Fruit fly (Drosophila melanogaster): ENCODE data around the gene CG16713.
A peak's percentile ranks its signal among the peaks of the same experiment; 100 is the strongest.

The CG16713 gene

DNA sequence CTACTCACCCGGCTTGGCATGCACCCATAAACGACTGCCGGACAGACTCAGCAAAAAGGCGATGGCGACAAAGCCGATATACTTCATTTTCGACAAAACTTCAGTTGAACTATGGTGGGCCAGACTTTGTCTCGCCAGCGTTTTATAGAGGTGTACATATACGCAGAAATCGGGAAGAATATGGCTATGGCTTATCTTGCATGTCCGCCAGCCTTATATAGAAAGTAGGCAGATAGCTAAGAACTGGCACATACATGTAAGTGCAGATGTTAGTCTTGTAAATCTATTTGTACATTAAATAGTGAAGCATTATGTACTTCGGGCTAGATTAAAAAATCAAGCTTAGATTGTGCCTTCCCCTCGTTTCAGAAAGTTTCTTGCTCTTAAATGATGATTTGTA, 2.1 kb downstream of the CG16713 start, which contains the start of gene CG3513:
Gene CG3513, minus strand, starts transcription at position 101 of the 400 bp plus-strand sequence.
- no peak for TF ChIP-seq Dfd (GFP tag; optimal IDR thresholded peaks at IDR 0.05)

DNA sequence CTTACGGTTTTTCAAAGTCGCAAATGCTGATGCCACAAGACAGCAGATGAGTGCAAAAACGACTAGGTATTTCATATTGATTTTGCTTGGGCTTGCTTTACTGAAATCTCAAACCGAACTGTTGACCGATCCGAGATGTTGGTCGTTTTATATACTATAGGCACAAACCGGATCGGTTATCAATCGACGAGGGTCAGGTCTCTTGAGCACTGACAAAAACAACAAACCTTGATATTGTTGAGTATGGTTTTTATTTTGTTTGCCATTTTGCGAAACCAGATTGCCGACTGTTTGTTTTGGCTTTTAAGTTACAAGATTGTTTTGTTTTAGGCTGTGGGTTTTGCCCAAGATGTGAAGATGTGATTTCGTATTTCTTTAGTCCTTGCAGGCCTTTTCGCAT, 2.7 kb downstream of the CG16713 start, which contains the start of gene CG16704:
Gene CG16704, minus strand, starts transcription at position 122 of the 400 bp plus-strand sequence.
- no peak for TF ChIP-seq h (GFP tag; optimal IDR thresholded peaks at IDR 0.05)
- TF ChIP-seq Rel (GFP tag; optimal IDR thresholded peaks at IDR 0.05) = no peak
- TF ChIP-seq Rel (tag; optimal IDR thresholded peaks at IDR 0.05) = peak; percentile 23

DNA sequence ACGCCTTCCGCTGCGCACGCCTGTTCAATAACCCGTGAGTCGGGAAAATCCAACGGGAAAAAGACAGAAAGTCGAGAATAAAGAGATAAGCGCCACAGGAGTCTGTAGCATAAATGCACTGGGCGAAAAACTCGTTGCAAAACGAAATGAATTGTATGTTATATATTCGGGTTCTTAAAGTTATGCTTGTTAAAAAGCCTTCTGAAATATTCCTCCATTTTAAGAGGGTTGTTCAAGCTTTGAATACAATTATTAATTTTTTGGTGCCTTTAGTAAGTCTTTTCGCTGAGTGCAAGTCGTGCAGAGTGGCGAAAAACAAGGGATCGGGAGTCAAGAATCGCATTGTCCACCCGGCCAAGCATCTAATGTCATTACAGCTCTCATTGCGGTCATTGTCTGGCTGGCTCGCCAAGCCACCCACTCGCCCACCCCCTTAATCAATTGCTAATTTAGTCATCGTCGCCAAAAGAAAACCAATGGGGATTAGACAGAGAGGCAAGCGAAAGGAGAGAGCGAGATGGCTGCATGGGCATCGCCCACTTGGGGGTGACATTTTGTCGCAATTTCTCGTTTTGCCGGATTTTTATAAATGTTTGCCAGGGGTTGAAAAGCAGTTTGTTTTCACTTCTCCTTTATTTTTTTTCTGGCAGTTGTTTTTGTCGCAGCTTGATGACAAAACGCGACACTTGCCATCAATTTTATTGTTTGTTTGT, 9.9 kb downstream of the CG16713 start:
- TF ChIP-seq psq (GFP tag; optimal IDR thresholded peaks at IDR 0.05) (no peak), dsf (GFP tag; optimal IDR thresholded peaks at IDR 0.05; ENCODE audit: borderline replicate concordance) (no peak), dmrt93B (GFP tag; optimal IDR thresholded peaks at IDR 0.05) (no peak), Hnf4 (GFP tag; optimal IDR thresholded peaks at IDR 0.05) (no peak)

DNA sequence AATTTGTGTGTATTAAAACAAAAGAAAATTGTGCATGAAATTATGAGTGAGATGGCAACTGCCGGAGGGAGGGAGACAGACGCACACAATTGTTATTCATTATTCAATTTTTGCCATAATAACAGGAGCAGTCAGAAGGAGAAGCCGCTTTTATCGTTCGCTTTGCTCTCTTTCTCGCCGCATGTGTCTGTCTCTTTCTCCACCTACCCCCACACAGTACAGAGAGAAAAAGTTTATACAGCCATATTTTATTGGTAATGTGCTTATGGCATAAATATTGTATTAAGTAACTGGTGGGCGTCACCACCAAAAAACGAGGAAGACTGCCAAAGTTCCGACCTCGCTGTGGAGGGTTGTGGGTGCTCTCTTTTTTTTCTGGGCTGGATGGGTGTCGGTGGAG, 12.7 kb downstream of the CG16713 start:
- TF ChIP-seq Rel (GFP tag; optimal IDR thresholded peaks at IDR 0.05) = no peak
- TF ChIP-seq Rel (tag; optimal IDR thresholded peaks at IDR 0.05) = no peak
- TF ChIP-seq N (GFP tag; optimal IDR thresholded peaks at IDR 0.05) = no peak
- no peak for TF ChIP-seq dsf (GFP tag; optimal IDR thresholded peaks at IDR 0.05; ENCODE audit: borderline replicate concordance)
- TF ChIP-seq foxo (GFP tag; optimal IDR thresholded peaks at IDR 0.05) = no peak
- TF ChIP-seq Jra (GFP tag; optimal IDR thresholded peaks at IDR 0.05) = no peak
- no peak for TF ChIP-seq OdsH (GFP tag; optimal IDR thresholded peaks at IDR 0.05)
- TF ChIP-seq ey (GFP tag; optimal IDR thresholded peaks at IDR 0.05) = no peak
- TF ChIP-seq dl (GFP tag; optimal IDR thresholded peaks at IDR 0.05; ENCODE audit: insufficient read depth in 1 of 2, partially characterized antibody in 2 of 2) = no peak
- TF ChIP-seq jim (GFP tag; optimal IDR thresholded peaks at IDR 0.05) = no peak
- no peak for TF ChIP-seq Hnf4 (GFP tag; optimal IDR thresholded peaks at IDR 0.05)
- TF ChIP-seq CG32264 (GFP tag; optimal IDR thresholded peaks at IDR 0.05) = no peak
- no peak for TF ChIP-seq sage (GFP tag; optimal IDR thresholded peaks at IDR 0.05)
- TF ChIP-seq Abd-B (GFP tag; optimal IDR thresholded peaks at IDR 0.05) = no peak
- no peak for TF ChIP-seq Hr83 (GFP tag; optimal IDR thresholded peaks at IDR 0.05; ENCODE audit: poor library complexity, severe bottlenecking)
- TF ChIP-seq fru (GFP tag; optimal IDR thresholded peaks at IDR 0.05) = no peak
- TF ChIP-seq usp (GFP tag; optimal IDR thresholded peaks at IDR 0.05) = no peak
- no peak for TF ChIP-seq rgr (GFP tag; optimal IDR thresholded peaks at IDR 0.05)
- TF ChIP-seq tai (GFP tag; optimal IDR thresholded peaks at IDR 0.05) = no peak
- TF ChIP-seq dmrt93B (GFP tag; optimal IDR thresholded peaks at IDR 0.05) = no peak

DNA sequence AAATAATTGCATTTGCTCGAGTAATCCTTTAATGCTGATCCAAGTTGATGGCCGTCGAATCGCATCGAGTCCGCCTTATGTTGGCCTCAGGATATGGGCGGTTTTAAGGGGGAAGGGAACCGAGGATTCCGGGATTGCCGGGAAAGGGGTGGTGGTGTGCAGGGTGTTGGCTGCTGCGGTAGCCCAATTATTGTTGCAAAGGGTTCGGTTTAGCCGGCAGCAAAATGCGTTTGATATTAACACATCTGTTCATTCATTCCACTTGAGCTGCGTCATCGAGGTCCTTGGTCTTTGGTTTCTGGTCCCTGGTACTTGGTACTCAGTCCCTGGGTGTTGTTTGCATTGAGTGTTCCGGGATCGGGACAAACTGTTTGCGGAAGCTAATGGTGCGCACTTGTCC, 13.9 kb downstream of the CG16713 start:
- no peak for TF ChIP-seq fru (GFP tag; optimal IDR thresholded peaks at IDR 0.05)
- no peak for TF ChIP-seq dsf (GFP tag; optimal IDR thresholded peaks at IDR 0.05; ENCODE audit: borderline replicate concordance)
- TF ChIP-seq Dif (GFP tag; optimal IDR thresholded peaks at IDR 0.05; ENCODE audit: partially characterized antibody) = no peak
- TF ChIP-seq Abd-B (GFP tag; optimal IDR thresholded peaks at IDR 0.05) = no peak
- no peak for TF ChIP-seq Jra (GFP tag; optimal IDR thresholded peaks at IDR 0.05)
- TF ChIP-seq Mio (GFP tag; optimal IDR thresholded peaks at IDR 0.05) = no peak
- no peak for TF ChIP-seq Vsx2 (GFP tag; optimal IDR thresholded peaks at IDR 0.05; ENCODE audit: partially characterized antibody)

DNA sequence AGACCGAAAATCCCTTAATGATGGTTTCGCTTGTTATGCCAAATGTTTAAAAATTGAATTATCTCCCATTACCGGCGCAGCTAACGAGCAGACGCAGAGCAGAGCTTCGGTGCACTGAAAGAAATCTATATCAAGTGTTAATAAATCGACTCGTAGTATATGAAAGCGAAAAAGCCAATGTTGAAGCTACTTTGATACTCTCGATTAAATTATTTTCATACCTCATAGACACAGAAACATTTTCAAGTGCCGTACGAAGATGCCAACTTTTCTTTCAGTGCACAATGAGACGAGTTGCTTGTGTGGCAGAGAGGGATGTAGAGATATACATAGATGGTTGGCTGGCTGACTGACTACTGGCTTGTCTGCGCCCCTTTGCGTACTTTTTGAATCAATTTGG, 19.4 kb downstream of the CG16713 start:
- TF ChIP-seq CG9705 (GFP tag; optimal IDR thresholded peaks at IDR 0.05) (no peak), tai (GFP tag; optimal IDR thresholded peaks at IDR 0.05) (no peak), ey (GFP tag; optimal IDR thresholded peaks at IDR 0.05) (no peak), psq (GFP tag; optimal IDR thresholded peaks at IDR 0.05) (no peak), Vsx2 (GFP tag; optimal IDR thresholded peaks at IDR 0.05; ENCODE audit: partially characterized antibody) (no peak), Jra (GFP tag; optimal IDR thresholded peaks at IDR 0.05) (no peak), dl (GFP tag; optimal IDR thresholded peaks at IDR 0.05; ENCODE audit: insufficient read depth in 1 of 2, partially characterized antibody in 2 of 2) (no peak), GATAd (GFP tag; optimal IDR thresholded peaks at IDR 0.05) (no peak), foxo (GFP tag; optimal IDR thresholded peaks at IDR 0.05) (no peak), brk (GFP tag; optimal IDR thresholded peaks at IDR 0.05) (no peak), Dif (GFP tag; optimal IDR thresholded peaks at IDR 0.05; ENCODE audit: partially characterized antibody) (no peak)
